Worm (Caenorhabditis elegans) whole organism, L1 larva: ENCODE results near the gene T22B7.8.

Experiments used
- egl-27 ChIP-seq, 2 experiments: fragments of 150-350 bp in 1 of 2; sonication (generic microtip); optimal IDR thresholded peaks; 3 replicates each; lab custom pipeline; 2017 to 2018; ENCODE audit warnings: missing biosample characterization in 2 of 2, missing genetic modification characterization in 2 of 2, missing genetic modification reagents in 2 of 2
- hlh-17 ChIP-seq: fragments of 200-800 bp; sonication (Bioruptor generic); optimal IDR thresholded peaks from 2 replicates; lab custom pipeline; 2018; ENCODE audit warnings: missing genetic modification characterization, mild to moderate bottlenecking, missing compliant biosample characterization, moderate library complexity, borderline replicate concordance
- skn-1 ChIP-seq: fragments of 150-350 bp; optimal IDR thresholded peaks from 2 replicates; lab custom pipeline; 2014; ENCODE audit warnings: missing biosample characterization, missing genetic modification characterization
- unc-62 ChIP-seq: fragments of 150-350 bp; optimal IDR thresholded peaks from 2 replicates; lab custom pipeline; 2014; ENCODE audit warnings: missing biosample characterization, missing genetic modification reagents, missing genetic modification characterization
- zag-1 ChIP-seq: fragments of 150-350 bp; optimal IDR thresholded peaks from 2 replicates; lab custom pipeline; 2014; ENCODE audit warnings: missing biosample characterization, missing genetic modification characterization

- TF ChIP-seq skn-1 (tag; lab: Kevin White, UChicago) (no peak), hlh-17 (no peak), zag-1 (tag; lab: Kevin White, UChicago) (no peak), egl-27 (tag; optimal IDR thresholded peaks at IDR 0.05; lab: Kevin White, UChicago) (no peak), unc-62 (GFP tag; lab: Kevin White, UChicago) (no peak)
These were observed 9.6 kb downstream of the T22B7.8 start, which contains the start of gene T22B7.4 for ce11 chrX:5641315-5641714.
